Worm (Caenorhabditis elegans) whole organism, midembryonic: ENCODE measurements around the gene nep-16.

Experiments used
- T22C8.4 ChIP-seq: fragments of 200-800 bp; sonication (Bioruptor generic); IDR thresholded peaks from 2 replicates; pipeline ENCODE4 v1.3.6; 2022; ENCODE audit warnings: missing genetic modification characterization, missing compliant biosample characterization
- cog-1 ChIP-seq: sonication (generic microtip); optimal IDR thresholded peaks from 2 replicates; lab custom pipeline; 2016; ENCODE audit warnings: missing genetic modification characterization, missing compliant biosample characterization
- flt-1 ChIP-seq: fragments of 200-800 bp; sonication (Bioruptor generic); IDR thresholded peaks from 2 replicates; pipeline ENCODE4 v1.3.6; 2022; ENCODE audit warnings: missing genetic modification characterization, missing compliant biosample characterization
- med-1 ChIP-seq: sonication (generic microtip); optimal IDR thresholded peaks from 2 replicates; lab custom pipeline; 2017; ENCODE audit warnings: missing genetic modification characterization, mild to moderate bottlenecking, missing compliant biosample characterization, antibody characterized with exemption, missing genetic modification reagents; ENCODE audit not compliant: insufficient read depth
- ref-1 ChIP-seq: fragments of 200-800 bp; sonication (Bioruptor generic); conservative IDR thresholded peaks from 2 replicates; pipeline ENCODE4 v1.3.6; 2022; ENCODE audit warnings: missing genetic modification reagents, missing genetic modification characterization, missing compliant biosample characterization
- ztf-23 ChIP-seq: fragments of 200-800 bp; sonication (Bioruptor generic); IDR thresholded peaks from 2 replicates; pipeline ENCODE4 v1.3.6; 2022; ENCODE audit warnings: missing genetic modification reagents, missing genetic modification characterization, missing compliant biosample characterization

DNA sequence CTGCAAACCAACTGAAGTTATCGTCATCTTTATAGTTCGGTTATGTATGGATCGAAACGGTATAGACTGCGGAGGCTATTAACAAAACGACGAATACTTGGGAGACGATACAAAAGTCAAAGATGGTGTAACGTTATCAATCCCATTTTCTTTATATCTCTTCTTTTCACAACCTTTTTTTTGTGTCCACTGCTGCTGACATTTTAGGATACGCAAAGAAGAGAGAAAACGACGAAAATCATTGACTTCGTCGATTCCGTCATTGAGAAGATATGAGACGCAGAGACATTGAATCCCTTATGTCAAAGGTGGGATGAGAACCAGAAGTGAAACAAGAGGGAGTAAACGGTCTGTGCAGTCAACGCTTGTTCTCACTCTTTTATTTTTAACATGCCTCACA is 9.5 kb upstream of the nep-16 start, which contains the start of gene cima-1:
- TF ChIP-seq flt-1 (GFP tag; lab: Robert Waterston, UW) (no peak), ref-1 (no peak), T22C8.4 (no peak), ztf-23 (GFP tag; lab: Robert Waterston, UW) (no peak), cog-1 (tag; lab: Kevin White, UChicago) (no peak), med-1 (GFP tag; lab: Kevin White, UChicago) (no peak)
